Fruit fly (Drosophila melanogaster): Measurements from ENCODE around the gene Set.

The Set gene

DNA sequence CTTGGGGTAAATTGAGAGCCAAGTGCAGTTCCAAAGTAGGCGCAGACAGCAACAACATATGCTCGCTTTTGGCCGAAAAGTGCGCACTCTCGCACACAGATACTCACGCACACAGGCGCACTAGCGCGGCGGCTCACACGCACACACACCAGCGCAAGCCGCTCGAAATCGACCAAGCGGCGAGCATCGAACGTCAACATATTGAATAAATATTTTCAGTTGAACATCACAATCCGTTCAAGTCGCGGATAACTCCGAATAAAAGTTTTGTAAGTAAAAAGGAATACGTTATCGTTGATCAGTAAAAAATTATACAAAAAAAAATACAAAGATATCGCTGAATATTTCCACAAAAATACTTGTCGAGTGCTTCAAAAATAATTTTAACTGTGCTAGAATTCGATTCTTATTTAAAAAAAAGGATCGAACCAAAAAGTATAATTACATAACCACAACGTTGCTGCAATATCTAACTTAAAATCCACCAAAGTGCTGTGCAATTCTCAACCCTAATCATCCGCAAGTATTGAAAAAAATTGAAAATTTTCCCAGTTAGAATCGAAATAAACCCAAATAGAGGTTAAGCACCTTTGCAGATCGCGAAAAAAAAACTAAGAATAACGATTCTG is 18.1 kb downstream of the Set start:
- TF ChIP-seq psq (optimal IDR thresholded peaks at IDR 0.05) (no peak), Sin3A (optimal IDR thresholded peaks at IDR 0.05) (no peak), insv (optimal IDR thresholded peaks at IDR 0.05) (no peak), h (optimal IDR thresholded peaks at IDR 0.05) (no peak), Myc (optimal IDR thresholded peaks at IDR 0.05) (no peak), ttk (optimal IDR thresholded peaks at IDR 0.05) (no peak)

DNA sequence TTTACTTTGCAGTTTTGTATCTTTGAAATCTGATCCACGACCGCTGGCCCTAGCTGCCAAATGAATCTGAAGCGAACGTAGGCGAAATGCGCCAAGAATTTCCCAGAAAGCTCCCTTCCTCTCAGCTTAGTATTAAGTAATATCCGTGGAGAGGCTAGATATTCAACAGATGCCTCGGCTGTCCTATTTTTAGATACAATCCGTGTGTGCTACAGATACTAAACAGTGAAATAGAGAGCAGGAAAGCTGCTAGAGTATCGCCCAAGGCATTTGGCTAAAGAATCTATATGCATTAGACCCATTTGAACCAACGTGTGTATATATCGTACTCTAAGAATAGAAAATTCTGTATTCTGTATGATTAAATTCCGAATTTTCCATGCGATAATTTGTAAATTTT is 19.0 kb downstream of the Set start:
- TF ChIP-seq insv (optimal IDR thresholded peaks at IDR 0.05) (no peak), psq (optimal IDR thresholded peaks at IDR 0.05) (no peak), h (optimal IDR thresholded peaks at IDR 0.05) (no peak), ttk (optimal IDR thresholded peaks at IDR 0.05) (no peak), Sin3A (optimal IDR thresholded peaks at IDR 0.05) (no peak), Myc (optimal IDR thresholded peaks at IDR 0.05) (no peak)

DNA sequence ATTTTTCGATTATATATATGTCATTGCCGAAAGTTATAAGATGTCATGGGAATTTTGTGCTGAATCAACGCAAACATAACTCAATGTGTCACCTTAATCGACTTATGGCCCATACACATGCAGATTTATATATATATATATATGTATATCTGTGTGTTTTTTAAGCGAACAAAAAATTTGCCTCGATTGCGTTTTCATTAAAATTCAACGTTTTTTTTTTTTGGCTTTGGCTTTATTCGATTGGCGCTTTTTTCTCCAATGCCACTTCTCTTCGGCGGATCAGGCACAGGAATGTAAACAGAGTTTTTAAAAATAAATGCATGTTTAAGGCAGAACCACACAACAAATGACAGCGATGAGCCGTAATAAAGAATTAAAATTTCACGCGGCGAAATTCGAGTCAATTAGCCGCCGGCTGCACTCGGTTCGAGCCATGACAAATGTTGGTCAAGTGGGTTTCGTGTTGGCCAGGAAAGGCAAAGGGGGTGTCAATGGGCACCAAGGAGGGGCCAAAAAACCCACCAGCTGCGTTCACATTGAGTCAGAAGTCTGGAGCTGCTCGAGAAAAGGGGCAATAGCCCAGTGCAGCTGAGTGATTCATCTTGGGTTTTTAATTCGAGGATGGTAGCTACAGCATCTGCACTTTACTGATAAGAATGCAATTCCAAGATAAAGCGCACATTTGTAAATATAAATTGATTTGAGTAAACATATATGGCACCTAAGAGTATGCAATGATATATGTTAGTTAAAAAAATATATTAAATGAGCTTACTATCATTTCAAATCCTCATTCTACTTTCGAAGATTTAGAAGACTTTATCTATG is 19.8 kb downstream of the Set start:
- no peak for TF ChIP-seq Myc (optimal IDR thresholded peaks at IDR 0.05)
- no peak for TF ChIP-seq h (optimal IDR thresholded peaks at IDR 0.05)
- TF ChIP-seq Sin3A (optimal IDR thresholded peaks at IDR 0.05): no peak
- no peak for TF ChIP-seq psq (optimal IDR thresholded peaks at IDR 0.05)
- no peak for TF ChIP-seq ttk (optimal IDR thresholded peaks at IDR 0.05)
- TF ChIP-seq insv (optimal IDR thresholded peaks at IDR 0.05): no peak

DNA sequence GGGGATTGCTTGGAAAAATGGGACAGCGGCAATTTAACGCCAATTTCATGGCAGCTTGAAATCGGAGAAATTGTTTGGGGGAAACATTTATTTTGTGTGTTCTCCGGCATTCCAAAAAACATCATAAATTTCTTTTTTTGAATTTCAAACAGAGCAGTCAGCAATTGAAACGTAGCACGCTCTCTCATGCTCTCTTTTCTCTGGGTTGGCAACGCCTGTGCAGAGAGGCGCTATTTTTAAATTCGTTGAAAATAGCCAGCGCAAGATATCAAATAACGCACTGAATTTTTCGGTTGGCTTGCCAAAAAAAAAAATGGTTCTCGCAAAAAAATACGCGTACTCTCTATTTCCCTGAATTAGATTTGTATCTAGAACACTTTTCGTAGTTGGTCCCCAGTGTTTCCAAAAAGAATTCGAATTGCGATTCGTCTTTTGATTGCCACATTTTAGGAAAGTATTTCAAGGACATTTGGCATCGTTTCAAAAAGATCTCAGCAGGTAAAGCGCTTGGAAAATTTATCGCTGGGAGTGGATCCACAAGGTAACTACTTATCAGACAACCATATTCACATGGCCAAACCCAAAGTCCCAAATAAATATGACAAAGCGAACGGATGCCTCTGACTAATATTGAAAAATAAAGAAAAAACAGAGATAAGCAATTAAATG is 22.8 kb downstream of the Set start:
- TF ChIP-seq Myc (optimal IDR thresholded peaks at IDR 0.05) (no peak), Sin3A (optimal IDR thresholded peaks at IDR 0.05) (no peak), insv (optimal IDR thresholded peaks at IDR 0.05) (no peak), ttk (optimal IDR thresholded peaks at IDR 0.05) (no peak), psq (optimal IDR thresholded peaks at IDR 0.05) (no peak), h (optimal IDR thresholded peaks at IDR 0.05) (no peak)

DNA sequence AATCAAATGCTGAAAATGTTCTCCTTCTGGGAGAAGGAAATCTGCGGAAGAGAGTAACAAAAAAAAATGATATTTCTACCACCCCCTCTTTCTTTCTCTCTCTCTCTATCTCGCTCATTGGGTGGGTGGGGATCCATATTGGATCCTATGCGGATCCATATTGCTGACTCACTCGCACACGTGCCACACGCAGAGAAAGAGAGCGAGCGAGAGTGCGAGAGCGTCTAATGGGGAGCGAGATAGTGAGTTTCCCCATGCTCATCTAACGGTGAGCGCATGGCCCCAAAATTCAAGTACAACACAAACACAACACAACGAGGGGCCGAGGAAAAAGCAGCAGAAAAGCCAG is 23.3 kb downstream of the Set start:
- no peak for TF ChIP-seq ttk (optimal IDR thresholded peaks at IDR 0.05)
- no peak for TF ChIP-seq psq (optimal IDR thresholded peaks at IDR 0.05)
- TF ChIP-seq insv (optimal IDR thresholded peaks at IDR 0.05): no peak
- no peak for TF ChIP-seq h (optimal IDR thresholded peaks at IDR 0.05)

DNA sequence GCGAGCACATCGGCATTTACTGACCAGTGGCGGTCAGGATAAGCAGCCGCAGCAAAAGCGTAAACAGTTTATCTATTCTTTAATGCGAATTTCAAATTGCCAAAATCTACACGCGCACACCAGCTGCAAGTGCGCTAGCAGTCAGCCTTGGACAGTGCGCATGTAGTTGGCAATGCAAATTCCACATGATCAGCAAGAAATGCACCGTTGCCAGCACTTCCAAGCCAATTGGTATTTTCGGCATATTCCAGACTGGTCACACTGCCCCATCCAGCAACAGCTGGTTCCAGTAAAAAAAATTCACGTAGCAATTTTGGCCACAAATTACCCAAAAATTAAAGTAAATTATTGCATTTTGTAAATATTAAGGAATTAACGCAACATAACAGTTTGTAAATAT is 24.4 kb downstream of the Set start:
- no peak for TF ChIP-seq insv (optimal IDR thresholded peaks at IDR 0.05)

DNA sequence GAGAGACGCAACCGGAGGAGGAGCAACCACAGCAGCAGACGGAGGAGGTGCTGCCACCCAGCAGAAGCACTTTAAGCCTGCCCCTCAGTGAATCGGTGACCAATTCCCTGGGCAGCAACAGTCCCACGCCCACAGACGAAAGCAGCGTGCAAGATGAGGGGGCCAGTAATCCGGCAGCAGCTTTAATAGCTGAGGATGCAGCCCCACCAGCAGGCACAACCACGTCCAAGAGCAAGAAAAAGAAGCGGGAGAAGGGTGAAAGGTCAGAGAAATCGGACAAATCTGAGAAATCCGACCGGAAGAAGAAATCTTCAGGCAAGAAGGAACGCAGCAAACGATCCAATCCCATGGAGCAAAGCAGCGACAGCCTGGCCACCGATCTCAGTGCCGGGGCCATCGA is 25.4 kb downstream of the Set start:
- TF ChIP-seq psq (optimal IDR thresholded peaks at IDR 0.05) (no peak), h (optimal IDR thresholded peaks at IDR 0.05) (no peak), Sin3A (optimal IDR thresholded peaks at IDR 0.05) (no peak), ttk (optimal IDR thresholded peaks at IDR 0.05) (no peak), Myc (optimal IDR thresholded peaks at IDR 0.05) (no peak), insv (optimal IDR thresholded peaks at IDR 0.05) (no peak)

DNA sequence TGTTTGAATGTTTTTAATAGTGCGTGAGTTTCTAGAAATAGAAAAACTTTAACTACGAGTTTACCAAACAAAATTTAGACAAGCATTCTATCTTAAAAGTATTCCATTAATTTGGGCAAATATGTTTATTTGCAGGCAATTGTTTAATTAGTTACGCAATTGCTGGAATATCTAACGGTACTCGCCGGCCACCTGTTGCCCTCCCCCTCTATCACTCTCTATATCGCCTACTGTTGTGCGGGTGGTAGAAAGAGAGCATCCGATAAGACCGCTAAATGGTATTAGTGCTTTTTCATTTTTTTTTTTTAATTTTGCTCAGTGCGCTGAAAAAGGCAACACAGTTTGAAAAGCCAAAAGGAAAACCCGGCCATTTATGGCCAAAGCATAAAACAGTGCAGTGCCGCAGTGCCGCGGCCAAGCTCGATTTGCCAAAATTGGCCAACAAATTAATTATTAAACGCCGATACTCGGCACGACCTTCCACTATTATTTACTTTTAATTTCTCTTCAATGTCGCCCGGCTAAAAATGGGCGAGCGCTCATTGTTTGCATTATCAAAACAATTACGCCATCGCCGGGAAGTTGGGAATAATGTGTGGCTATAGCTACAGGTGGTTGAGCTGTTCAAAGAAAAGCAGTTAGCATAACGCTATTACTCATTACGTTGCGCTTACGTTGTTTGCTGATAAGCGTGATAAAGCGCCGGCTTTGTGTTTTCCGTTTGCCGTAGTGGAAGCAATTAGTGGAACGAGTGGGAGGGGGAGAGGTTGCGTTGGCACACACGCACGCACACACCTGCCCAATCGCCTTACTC is 26.7 kb downstream of the Set start:
- TF ChIP-seq Myc (optimal IDR thresholded peaks at IDR 0.05) (no peak), ttk (optimal IDR thresholded peaks at IDR 0.05) (no peak), h (optimal IDR thresholded peaks at IDR 0.05) (no peak), Sin3A (optimal IDR thresholded peaks at IDR 0.05) (no peak), psq (optimal IDR thresholded peaks at IDR 0.05) (no peak)

DNA sequence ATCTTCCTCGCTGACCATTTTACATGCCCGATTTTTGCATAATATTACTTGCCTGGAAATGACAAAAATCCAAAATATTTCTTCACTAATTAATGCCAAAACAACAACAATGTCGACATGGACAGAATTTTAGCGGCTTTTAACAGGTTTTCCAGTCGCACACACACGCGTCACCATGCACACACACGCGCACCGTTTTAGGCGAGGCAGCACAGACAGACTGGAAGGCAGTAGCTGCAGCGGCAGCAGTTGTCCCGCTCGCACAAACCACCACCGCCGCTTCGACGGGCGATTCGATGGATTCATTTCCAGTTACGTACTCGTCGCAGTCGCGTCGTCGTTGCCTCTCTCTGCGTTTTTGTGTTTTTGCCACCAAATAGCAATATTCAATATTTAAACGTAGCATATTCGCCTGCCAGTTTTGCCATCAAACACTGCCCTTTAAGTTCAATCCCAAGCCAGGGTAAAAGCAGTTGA is 27.3 kb downstream of the Set start, which contains the start of gene CG45218:
Gene CG45218, minus strand, starts transcription at position 158 of the 477 bp plus-strand sequence.
- TF ChIP-seq Myc (optimal IDR thresholded peaks at IDR 0.05) (no peak), psq (optimal IDR thresholded peaks at IDR 0.05) (no peak), h (optimal IDR thresholded peaks at IDR 0.05) (no peak), insv (optimal IDR thresholded peaks at IDR 0.05) (no peak), Sin3A (optimal IDR thresholded peaks at IDR 0.05) (no peak), ttk (optimal IDR thresholded peaks at IDR 0.05) (no peak)

DNA sequence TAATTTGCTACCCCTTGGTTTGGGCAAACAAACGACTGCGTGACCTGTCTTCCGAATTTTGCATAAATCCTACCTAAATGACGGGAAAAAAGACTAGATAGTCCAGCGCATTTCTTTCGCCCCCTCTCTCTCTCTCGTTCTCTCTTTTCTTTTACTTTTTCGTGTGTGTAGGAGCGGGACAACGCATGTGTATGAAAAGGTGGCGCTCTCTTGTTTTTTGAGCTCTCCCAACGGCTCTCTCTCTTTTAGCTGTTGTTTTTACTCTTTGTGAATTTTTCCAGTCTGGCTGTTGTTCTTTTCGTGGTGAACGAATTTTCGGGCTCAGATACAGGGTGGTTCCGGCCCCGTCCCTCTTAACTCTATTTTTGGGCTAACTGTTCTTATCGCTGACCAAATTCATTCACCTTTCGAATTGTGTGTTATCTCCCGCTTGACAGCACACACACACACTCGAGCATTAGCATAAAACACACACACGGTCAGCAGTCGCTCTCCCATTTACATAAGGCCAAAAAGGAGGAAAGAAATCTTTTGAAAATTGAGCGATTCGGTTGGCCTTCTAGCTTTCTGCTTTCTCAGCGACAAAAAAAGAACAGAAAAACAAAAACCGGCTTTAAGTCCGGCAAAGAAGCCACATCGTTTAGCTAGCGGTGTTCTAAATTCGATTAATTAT is 28.3 kb downstream of the Set start:
- no peak for TF ChIP-seq Myc (optimal IDR thresholded peaks at IDR 0.05)
- TF ChIP-seq Sin3A (optimal IDR thresholded peaks at IDR 0.05): no peak
- no peak for TF ChIP-seq insv (optimal IDR thresholded peaks at IDR 0.05)
- TF ChIP-seq ttk (optimal IDR thresholded peaks at IDR 0.05): no peak
- TF ChIP-seq psq (optimal IDR thresholded peaks at IDR 0.05): no peak
- no peak for TF ChIP-seq h (optimal IDR thresholded peaks at IDR 0.05)

DNA sequence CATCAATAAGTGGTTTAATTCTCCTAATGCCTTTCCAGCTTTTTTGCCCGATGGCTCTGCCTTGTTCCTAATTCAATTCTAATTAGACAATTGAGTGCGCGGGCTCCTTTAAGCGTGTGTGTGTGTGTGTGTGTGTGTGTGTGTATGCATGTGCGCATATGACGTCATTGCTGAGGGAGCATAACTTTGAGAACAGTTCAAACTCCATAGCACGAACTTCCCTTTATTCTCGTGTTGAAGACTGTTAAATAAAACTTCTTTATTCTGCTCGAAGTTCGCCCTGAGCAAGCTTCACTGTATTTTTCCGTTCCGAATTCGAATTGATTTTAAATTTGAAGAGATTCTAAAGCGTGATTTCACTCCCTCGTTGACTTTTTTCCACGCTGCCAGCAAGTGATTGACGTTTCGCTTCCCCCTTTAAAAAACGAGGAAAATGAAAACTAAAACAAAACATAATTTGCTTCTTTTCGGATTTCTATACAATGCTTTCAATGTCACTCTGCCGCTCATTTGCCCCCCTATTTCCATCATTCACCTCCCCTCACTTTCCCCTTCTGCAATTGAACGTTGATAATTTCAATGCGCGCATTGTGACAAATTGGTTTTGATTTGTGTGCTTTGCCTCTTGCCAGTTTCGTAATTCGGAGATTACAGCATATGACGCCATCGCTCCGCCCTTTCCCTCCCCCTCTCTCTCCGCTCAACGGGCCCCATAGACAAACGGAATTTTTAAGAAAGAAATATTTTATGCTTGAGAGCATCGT is 29.1 kb downstream of the Set start:
- TF ChIP-seq insv (optimal IDR thresholded peaks at IDR 0.05): no peak
- no peak for TF ChIP-seq psq (optimal IDR thresholded peaks at IDR 0.05)
- TF ChIP-seq ttk (optimal IDR thresholded peaks at IDR 0.05): no peak
- TF ChIP-seq Sin3A (optimal IDR thresholded peaks at IDR 0.05): no peak
- TF ChIP-seq h (optimal IDR thresholded peaks at IDR 0.05): no peak
- no peak for TF ChIP-seq Myc (optimal IDR thresholded peaks at IDR 0.05)
